Worm (Caenorhabditis elegans) whole organism, L3 larva: ENCODE data around the gene ttr-5.

Experiments used
- nfya-1 ChIP-seq: sonication (generic microtip); optimal IDR thresholded peaks from 2 replicates; lab custom pipeline; 2017; ENCODE audit warnings: missing genetic modification characterization, mild to moderate bottlenecking, missing compliant biosample characterization, antibody characterized with exemption, moderate library complexity; ENCODE audit not compliant: insufficient read depth
- nhr-76 ChIP-seq: fragments of 150-350 bp; sonication (generic microtip); optimal IDR thresholded peaks from 5 replicates; lab custom pipeline; 2014; ENCODE audit warnings: missing biosample characterization, missing genetic modification characterization

- no peak for TF ChIP-seq nhr-76 (tag; lab: Kevin White, UChicago)
- no peak for TF ChIP-seq nfya-1 (tag; lab: Kevin White, UChicago)
Observed at ce11 chrIII:9334174-9334573, 4.1 kb downstream of the ttr-5 start, which contains the start of gene elo-4.
